Fruit fly (Drosophila melanogaster): ENCODE data around the gene CG13071.

DNA sequence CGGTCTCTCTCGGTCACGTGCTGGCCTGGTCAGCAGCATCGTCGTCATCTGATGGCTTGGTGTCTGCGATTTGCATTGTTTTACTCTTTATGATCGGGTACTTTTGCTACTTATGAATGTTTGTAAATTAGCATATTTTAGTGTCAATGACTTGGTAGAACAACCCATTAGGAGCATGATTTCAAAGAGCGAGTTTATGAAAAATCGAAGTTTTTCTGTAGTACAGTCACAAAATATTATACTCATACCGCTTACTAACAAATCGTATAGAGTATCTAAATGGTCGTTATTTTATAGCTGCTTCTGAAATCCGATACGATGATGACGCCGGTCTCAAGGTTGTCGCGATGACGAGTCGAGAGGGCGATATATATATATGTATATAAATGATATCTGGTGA is 23.7 kb downstream of the CG13071 start:
- TF ChIP-seq h (GFP tag; optimal IDR thresholded peaks at IDR 0.05) (peak; percentile 53), CG32264 (GFP tag; optimal IDR thresholded peaks at IDR 0.05) (no peak), GATAd (GFP tag; optimal IDR thresholded peaks at IDR 0.05) (no peak), woc (GFP tag; optimal IDR thresholded peaks at IDR 0.05) (peak; percentile 43), usp (GFP tag; optimal IDR thresholded peaks at IDR 0.05) (no peak), Hnf4 (GFP tag; optimal IDR thresholded peaks at IDR 0.05) (peak; percentile 13), Hr78 (GFP tag; optimal IDR thresholded peaks at IDR 0.05) (no peak), dl (GFP tag; optimal IDR thresholded peaks at IDR 0.05; ENCODE audit: insufficient read depth in 1 of 2, partially characterized antibody in 2 of 2) (no peak)
